Worm (Caenorhabditis elegans) whole organism, late embryonic: Measurements from ENCODE around the gene txdc-9.
A peak's percentile ranks its signal among the peaks of the same experiment; 100 is the strongest.

ENCODE experiments used
- C08G9.2 ChIP-seq: sonication (generic microtip); optimal IDR thresholded peaks from 2 replicates; lab custom pipeline; 2016; ENCODE audit warnings: mild to moderate bottlenecking, missing genetic modification characterization, moderate library complexity, missing compliant biosample characterization
- F13H6.1 ChIP-seq: sonication (generic microtip); optimal IDR thresholded peaks from 2 replicates; lab custom pipeline; 2016; ENCODE audit warnings: missing genetic modification characterization, missing compliant biosample characterization
- K02D7.2 ChIP-seq: sonication (generic microtip); optimal IDR thresholded peaks from 2 replicates; lab custom pipeline; 2017; ENCODE audit warnings: mild to moderate bottlenecking, missing genetic modification characterization, missing compliant biosample characterization
- K09A11.1 ChIP-seq: sonication (generic microtip); optimal IDR thresholded peaks from 2 replicates; lab custom pipeline; 2017; ENCODE audit warnings: antibody characterized with exemption, mild to moderate bottlenecking, missing genetic modification characterization, missing compliant biosample characterization; ENCODE audit not compliant: insufficient read depth
- Y22D7AL.16 ChIP-seq: sonication (generic microtip); optimal IDR thresholded peaks from 2 replicates; lab custom pipeline; 2016; ENCODE audit warnings: missing genetic modification characterization, missing compliant biosample characterization
- ama-1 ChIP-seq: fragments of 150-350 bp; optimal IDR thresholded peaks from 2 replicates; lab custom pipeline; 2014
- ceh-18 ChIP-seq: sonication (generic microtip); optimal IDR thresholded peaks from 2 replicates; lab custom pipeline; 2016; ENCODE audit warnings: missing genetic modification characterization, missing compliant biosample characterization
- ceh-19 ChIP-seq: fragments of 200-800 bp; sonication (Bioruptor generic); optimal IDR thresholded peaks from 2 replicates; lab custom pipeline; 2018; ENCODE audit warnings: mild to moderate bottlenecking, missing genetic modification characterization, missing compliant biosample characterization
- ceh-22 ChIP-seq: sonication (generic microtip); optimal IDR thresholded peaks from 2 replicates; lab custom pipeline; 2017; ENCODE audit warnings: missing biosample characterization, missing genetic modification characterization
- ceh-24 ChIP-seq: sonication (generic microtip); optimal IDR thresholded peaks from 2 replicates; lab custom pipeline; 2016; ENCODE audit warnings: mild to moderate bottlenecking, missing genetic modification characterization, missing compliant biosample characterization
- ceh-30 ChIP-seq: fragments of 150-350 bp; optimal IDR thresholded peaks from 2 replicates; lab custom pipeline; 2014; ENCODE audit warnings: missing biosample characterization, missing genetic modification characterization
- ceh-31 ChIP-seq: sonication (generic microtip); optimal IDR thresholded peaks from 2 replicates; lab custom pipeline; 2016; ENCODE audit warnings: missing genetic modification characterization, missing compliant biosample characterization
- ceh-34 ChIP-seq: sonication (generic microtip); optimal IDR thresholded peaks from 2 replicates; lab custom pipeline; 2016; ENCODE audit warnings: mild to moderate bottlenecking, missing genetic modification characterization, missing compliant biosample characterization
- ceh-45 ChIP-seq: fragments of 200-800 bp; sonication (Bioruptor generic); IDR thresholded peaks from 2 replicates; pipeline ENCODE4 v1.3.6; 2022; ENCODE audit warnings: missing genetic modification reagents, missing genetic modification characterization, missing compliant biosample characterization
- ceh-48 ChIP-seq: sonication (generic microtip); optimal IDR thresholded peaks from 2 replicates; lab custom pipeline; 2016; ENCODE audit warnings: missing genetic modification characterization, inconsistent platforms, missing compliant biosample characterization
- che-1 ChIP-seq: sonication (generic microtip); optimal IDR thresholded peaks from 2 replicates; lab custom pipeline; 2016; ENCODE audit warnings: mild to moderate bottlenecking, missing genetic modification characterization, missing compliant biosample characterization
- dve-1 ChIP-seq: sonication (generic microtip); optimal IDR thresholded peaks from 2 replicates; lab custom pipeline; 2017; ENCODE audit warnings: antibody characterized with exemption, mild to moderate bottlenecking, missing genetic modification characterization, missing compliant biosample characterization
- elt-2 ChIP-seq: sonication (generic microtip); optimal IDR thresholded peaks from 2 replicates; lab custom pipeline; 2016; ENCODE audit warnings: missing genetic modification reagents, missing genetic modification characterization, missing compliant biosample characterization
- elt-4 ChIP-seq: sonication (generic microtip); optimal IDR thresholded peaks from 2 replicates; lab custom pipeline; 2016; ENCODE audit warnings: missing genetic modification characterization, missing compliant biosample characterization
- ets-4 ChIP-seq: sonication (generic microtip); optimal IDR thresholded peaks from 2 replicates; lab custom pipeline; 2016; ENCODE audit warnings: missing genetic modification characterization, missing compliant biosample characterization
- fax-1 ChIP-seq: sonication (generic microtip); optimal IDR thresholded peaks from 2 replicates; lab custom pipeline; 2016; ENCODE audit warnings: missing genotype, missing genetic modification characterization, missing compliant biosample characterization
- fkh-10 ChIP-seq: fragments of 150-350 bp; optimal IDR thresholded peaks from 2 replicates; lab custom pipeline; 2014; ENCODE audit warnings: missing biosample characterization, missing genetic modification reagents, missing genetic modification characterization
- gmeb-2 ChIP-seq: sonication (generic microtip); optimal IDR thresholded peaks from 2 replicates; lab custom pipeline; 2016; ENCODE audit warnings: missing genetic modification characterization, inconsistent platforms, missing compliant biosample characterization
- hlh-13 ChIP-seq: fragments of 200-800 bp; sonication (Bioruptor generic); optimal IDR thresholded peaks from 2 replicates; lab custom pipeline; 2018; ENCODE audit warnings: mild to moderate bottlenecking, missing genetic modification characterization, missing compliant biosample characterization
- hlh-30 ChIP-seq: sonication (generic microtip); optimal IDR thresholded peaks from 2 replicates; lab custom pipeline; 2017; ENCODE audit warnings: antibody characterized with exemption, missing genetic modification characterization, missing compliant biosample characterization; ENCODE audit not compliant: insufficient read depth
- hlh-6 ChIP-seq: sonication (generic microtip); optimal IDR thresholded peaks from 2 replicates; lab custom pipeline; 2016; ENCODE audit warnings: missing genotype, missing genetic modification characterization, missing compliant biosample characterization
- lim-6 ChIP-seq: sonication (generic microtip); optimal IDR thresholded peaks from 2 replicates; lab custom pipeline; 2016; ENCODE audit warnings: missing genetic modification characterization, missing compliant biosample characterization
- lin-11 ChIP-seq: fragments of 200-800 bp; sonication (Bioruptor generic); optimal IDR thresholded peaks from 2 replicates; lab custom pipeline; 2018; ENCODE audit warnings: mild to moderate bottlenecking, missing genetic modification characterization, missing compliant biosample characterization
- madf-2 ChIP-seq: sonication (generic microtip); optimal IDR thresholded peaks from 2 replicates; lab custom pipeline; 2017; ENCODE audit warnings: missing genetic modification characterization, missing compliant biosample characterization
- nfya-1 ChIP-seq: sonication (generic microtip); optimal IDR thresholded peaks from 2 replicates; lab custom pipeline; 2017; ENCODE audit warnings: missing genetic modification characterization, mild to moderate bottlenecking, missing compliant biosample characterization, antibody characterized with exemption, moderate library complexity
- nhr-11 ChIP-seq: fragments of 150-350 bp; optimal IDR thresholded peaks from 2 replicates; lab custom pipeline; 2014; ENCODE audit warnings: missing biosample characterization, missing genetic modification characterization
- npax-4 ChIP-seq: sonication (generic microtip); optimal IDR thresholded peaks from 2 replicates; lab custom pipeline; 2016; ENCODE audit warnings: missing genetic modification characterization, missing compliant biosample characterization
- odd-2 ChIP-seq: sonication (generic microtip); optimal IDR thresholded peaks from 2 replicates; lab custom pipeline; 2017; ENCODE audit warnings: antibody characterized with exemption, mild to moderate bottlenecking, missing genetic modification characterization, missing compliant biosample characterization
- pag-3 ChIP-seq: sonication (generic microtip); optimal IDR thresholded peaks from 2 replicates; lab custom pipeline; 2016; ENCODE audit warnings: missing compliant biosample characterization, missing genetic modification characterization, borderline replicate concordance
- pax-1 ChIP-seq: fragments of 150-350 bp; optimal IDR thresholded peaks from 2 replicates; lab custom pipeline; 2014; ENCODE audit warnings: missing biosample characterization, missing genetic modification characterization
- pha-2 ChIP-seq: sonication (generic microtip); optimal IDR thresholded peaks from 2 replicates; lab custom pipeline; 2017; ENCODE audit warnings: mild to moderate bottlenecking, missing genetic modification characterization, missing compliant biosample characterization
- pqm-1 ChIP-seq: sonication (generic microtip); optimal IDR thresholded peaks from 2 replicates; lab custom pipeline; 2016; ENCODE audit warnings: missing genetic modification characterization, missing compliant biosample characterization
- rnt-1 ChIP-seq: sonication (generic microtip); optimal IDR thresholded peaks from 2 replicates; lab custom pipeline; 2016; ENCODE audit warnings: missing genetic modification characterization, missing compliant biosample characterization
- sdc-2 ChIP-seq: sonication (generic microtip); optimal IDR thresholded peaks from 2 replicates; lab custom pipeline; 2016; ENCODE audit warnings: missing genotype, missing genetic modification characterization, missing compliant biosample characterization
- syd-9 ChIP-seq: sonication (generic microtip); optimal IDR thresholded peaks from 2 replicates; lab custom pipeline; 2016; ENCODE audit warnings: mild to moderate bottlenecking, missing genetic modification characterization, moderate library complexity, missing compliant biosample characterization
- tbx-7 ChIP-seq: sonication (generic microtip); optimal IDR thresholded peaks from 2 replicates; lab custom pipeline; 2016; ENCODE audit warnings: missing genotype, missing genetic modification characterization, missing compliant biosample characterization
- ttx-3 ChIP-seq: sonication (generic microtip); optimal IDR thresholded peaks from 2 replicates; lab custom pipeline; 2016; ENCODE audit warnings: missing genetic modification reagents, missing genetic modification characterization, missing compliant biosample characterization
- unc-3 ChIP-seq, 2 experiments: fragments of 200-800 bp in 1 of 2; sonication (Bioruptor generic) in 1 of 2; sonication (generic microtip) in 1 of 2; conservative IDR thresholded peaks in 1 of 2; optimal IDR thresholded peaks in 1 of 2; 2 replicates each; pipeline versions ENCODE4 v1.3.6 to Lab custom; 2016 to 2022; ENCODE audit warnings: missing compliant biosample characterization in 2 of 2, missing genetic modification characterization in 2 of 2, missing genetic modification reagents in 1 of 2
- unc-42 ChIP-seq: sonication (generic microtip); optimal IDR thresholded peaks from 2 replicates; lab custom pipeline; 2016; ENCODE audit warnings: missing genotype, missing genetic modification characterization, missing compliant biosample characterization
- unc-86 ChIP-seq: sonication (generic microtip); optimal IDR thresholded peaks from 2 replicates; lab custom pipeline; 2016; ENCODE audit warnings: missing genetic modification characterization, missing compliant biosample characterization
- ztf-16 ChIP-seq: sonication (generic microtip); optimal IDR thresholded peaks from 2 replicates; lab custom pipeline; 2017; ENCODE audit warnings: missing genetic modification characterization, missing compliant biosample characterization

Gene txdc-9

DNA sequence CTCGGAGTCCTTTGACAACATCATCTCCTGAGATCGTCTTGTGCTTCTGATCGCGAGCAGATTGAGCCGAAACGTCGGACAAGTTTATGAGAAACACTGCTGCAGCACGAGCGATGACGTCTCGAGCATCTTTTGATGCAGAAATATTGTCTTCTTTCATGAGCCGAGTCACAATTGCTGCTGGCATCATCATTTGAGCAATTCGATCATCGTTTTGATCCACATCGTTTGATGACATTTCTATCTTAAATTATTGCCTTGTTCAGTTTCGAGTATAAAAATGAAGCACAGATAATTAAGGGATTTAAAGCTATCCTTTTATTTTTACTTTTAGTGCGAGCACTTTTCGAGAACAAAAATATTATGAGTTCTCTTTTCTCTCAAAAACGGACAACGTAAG, 30.6 kb downstream of the txdc-9 start, which contains the start of gene T26A5.8:
Gene T26A5.8, minus strand, starts transcription at position 247 of the 400 bp plus-strand sequence.
- no peak for TF ChIP-seq ama-1 (lab: Kevin White, UChicago)
- no peak for TF ChIP-seq madf-2 (tag; lab: Kevin White, UChicago)
- no peak for TF ChIP-seq hlh-13
- no peak for TF ChIP-seq che-1 (tag; lab: Kevin White, UChicago)
- TF ChIP-seq lim-6, result no peak
- TF ChIP-seq ceh-31, result no peak
- TF ChIP-seq ztf-16 (tag; lab: Kevin White, UChicago), result no peak
- TF ChIP-seq K09A11.1 (tag; lab: Kevin White, UChicago), result no peak
- TF ChIP-seq K02D7.2 (tag; lab: Kevin White, UChicago), result no peak
- no peak for TF ChIP-seq sdc-2 (tag; lab: Kevin White, UChicago)
- TF ChIP-seq rnt-1 (tag; lab: Kevin White, UChicago), result no peak
- no peak for TF ChIP-seq gmeb-2 (tag; lab: Kevin White, UChicago)
- no peak for TF ChIP-seq nfya-1 (tag; lab: Kevin White, UChicago)

DNA sequence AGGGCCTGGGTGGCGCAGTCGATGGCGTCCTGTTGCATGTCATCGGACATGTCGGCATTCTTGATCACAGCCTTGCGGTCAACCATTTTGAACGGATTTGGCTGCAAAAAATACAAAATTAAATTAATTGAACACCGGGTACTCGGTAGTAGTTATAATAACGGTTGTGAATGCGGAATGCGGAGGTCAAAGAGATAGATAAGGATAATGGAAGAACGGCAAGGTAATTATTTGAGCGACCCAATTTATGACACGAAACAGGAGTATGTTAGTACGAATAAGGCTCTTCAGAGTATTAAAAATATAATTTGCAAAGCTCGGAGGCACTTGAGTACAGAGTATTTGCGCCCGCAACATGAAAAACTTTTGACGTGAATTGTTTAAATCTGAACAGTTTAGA, 31.7 kb downstream of the txdc-9 start, which contains the start of gene dlc-1:
Gene dlc-1, minus strand, starts transcription at position 101 of the 400 bp plus-strand sequence.
- TF ChIP-seq ceh-18 (tag; lab: Kevin White, UChicago) (no peak), C08G9.2 (tag; lab: Kevin White, UChicago) (no peak), ceh-19 (GFP tag; lab: Kevin White, UChicago) (no peak), syd-9 (tag; lab: Kevin White, UChicago) (no peak), ets-4 (no peak), ceh-24 (tag; lab: Kevin White, UChicago) (no peak), npax-4 (tag; lab: Kevin White, UChicago) (no peak)

DNA sequence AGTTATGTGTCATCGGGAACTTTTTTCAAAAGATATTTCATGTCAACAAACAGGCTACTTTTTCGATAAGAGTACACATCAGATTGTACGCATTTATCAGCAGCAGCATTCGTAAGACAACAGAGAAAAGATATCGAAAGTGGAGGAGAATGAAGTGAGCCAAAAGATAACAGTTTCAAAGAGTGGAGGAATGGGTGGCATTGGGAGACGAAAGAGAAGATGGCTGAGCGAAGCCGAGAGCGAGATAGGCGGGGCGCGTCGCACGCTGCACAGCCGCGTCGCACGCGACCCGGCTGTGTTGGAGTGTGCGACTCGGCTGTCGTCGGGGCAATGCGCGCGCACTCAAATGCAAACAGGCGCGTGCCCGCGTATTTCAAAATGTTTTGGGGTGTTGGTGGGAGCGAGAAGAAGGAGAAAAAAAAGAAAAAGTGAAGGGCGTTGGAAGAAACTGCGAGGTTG, 32.2 kb downstream of the txdc-9 start:
- TF ChIP-seq elt-4 (tag; lab: Kevin White, UChicago), result no peak
- TF ChIP-seq fax-1 (tag; lab: Kevin White, UChicago), result no peak
- peak; percentile 78 for TF ChIP-seq ets-4
- no peak for TF ChIP-seq ceh-45
- no peak for TF ChIP-seq tbx-7 (tag; lab: Kevin White, UChicago)
- no peak for TF ChIP-seq pax-1
- TF ChIP-seq pha-2 (tag; lab: Kevin White, UChicago), result no peak
- no peak for TF ChIP-seq fkh-10 (GFP tag; lab: Kevin White, UChicago)
- no peak for TF ChIP-seq lin-11 (tag; lab: Kevin White, UChicago)
- TF ChIP-seq K09A11.1 (tag; lab: Kevin White, UChicago), result no peak
- peak; percentile 18 for TF ChIP-seq C08G9.2 (tag; lab: Kevin White, UChicago)
- TF ChIP-seq ceh-48 (tag; lab: Kevin White, UChicago), result no peak
- no peak for TF ChIP-seq ceh-24 (tag; lab: Kevin White, UChicago)
- no peak for TF ChIP-seq lim-6
- peak; percentile 5 for TF ChIP-seq pqm-1 (tag; lab: Kevin White, UChicago)
- TF ChIP-seq hlh-6 (tag; lab: Kevin White, UChicago), result no peak
- TF ChIP-seq F13H6.1, result peak; percentile 5
- no peak for TF ChIP-seq nhr-11 (tag; lab: Kevin White, UChicago)
- TF ChIP-seq ceh-34, result peak; percentile 39
- no peak for TF ChIP-seq gmeb-2 (tag; lab: Kevin White, UChicago)
- TF ChIP-seq npax-4 (tag; lab: Kevin White, UChicago), result no peak
- TF ChIP-seq hlh-30 (tag; lab: Kevin White, UChicago), result peak; percentile 68
- TF ChIP-seq Y22D7AL.16 (tag; lab: Kevin White, UChicago), result peak; percentile 34
- no peak for TF ChIP-seq K02D7.2 (tag; lab: Kevin White, UChicago)
- TF ChIP-seq nfya-1 (tag; lab: Kevin White, UChicago), result peak; percentile 90
- peak; percentile 31 for TF ChIP-seq rnt-1 (tag; lab: Kevin White, UChicago)
- no peak for TF ChIP-seq pag-3 (tag; lab: Kevin White, UChicago)
- TF ChIP-seq unc-42 (tag; lab: Kevin White, UChicago), result no peak
- TF ChIP-seq syd-9 (tag; lab: Kevin White, UChicago), result no peak
- peak; percentile 41; the same call in 1 of the 2 replicates for TF ChIP-seq unc-3 (GFP tag; conservative IDR thresholded peaks at IDR 0.05; lab: Robert Waterston, UW)
- no peak for TF ChIP-seq unc-3 (tag; optimal IDR thresholded peaks at IDR 0.05; lab: Kevin White, UChicago)
- TF ChIP-seq odd-2, result no peak
- no peak for TF ChIP-seq ceh-19 (GFP tag; lab: Kevin White, UChicago)
- TF ChIP-seq dve-1 (tag; lab: Kevin White, UChicago), result peak; percentile 14
- TF ChIP-seq ceh-30 (tag; lab: Kevin White, UChicago), result no peak
- TF ChIP-seq ttx-3, result no peak
- TF ChIP-seq che-1 (tag; lab: Kevin White, UChicago), result no peak
- TF ChIP-seq elt-2 (tag; lab: Kevin White, UChicago), result peak; percentile 98
- TF ChIP-seq ceh-22 (tag; lab: Kevin White, UChicago), result no peak
- no peak for TF ChIP-seq unc-86 (tag; lab: Kevin White, UChicago)
